Worm (Caenorhabditis elegans) whole organism, L1 larva: ENCODE data around the gene eppl-1.
A peak's percentile ranks its signal among the peaks of the same experiment; 100 is the strongest.

ENCODE experiments used
- C04F5.9 ChIP-seq: sonication (generic microtip); optimal IDR thresholded peaks from 2 replicates; lab custom pipeline; 2016; ENCODE audit warnings: missing genetic modification characterization, missing compliant biosample characterization
- F16B12.6 ChIP-seq: fragments of 150-350 bp; optimal IDR thresholded peaks from 2 replicates; lab custom pipeline; 2014; ENCODE audit warnings: missing biosample characterization, missing genetic modification characterization
- aha-1 ChIP-seq: fragments of 150-350 bp; optimal IDR thresholded peaks from 2 replicates; lab custom pipeline; 2014; ENCODE audit warnings: missing biosample characterization, missing genetic modification characterization
- ama-1 ChIP-seq: fragments of 150-350 bp; optimal IDR thresholded peaks from 2 replicates; lab custom pipeline; 2014
- blmp-1 ChIP-seq: fragments of 150-350 bp; optimal IDR thresholded peaks from 2 replicates; lab custom pipeline; 2014; ENCODE audit warnings: missing biosample characterization, missing genetic modification characterization
- ceh-82 ChIP-seq, 3 experiments: fragments of 150-350 bp in 1 of 3; sonication (generic microtip) in 2 of 3; optimal IDR thresholded peaks; 2 replicates each; lab custom pipeline; 2014 to 2017; ENCODE audit warnings: missing biosample characterization in 3 of 3, missing genetic modification characterization in 3 of 3
- ceh-88 ChIP-seq: fragments of 200-800 bp; sonication (Bioruptor generic); IDR thresholded peaks from 2 replicates; pipeline ENCODE4 v1.3.6; 2022; ENCODE audit warnings: missing genetic modification characterization, missing compliant biosample characterization
- dpl-1 ChIP-seq, 3 experiments: fragments of 150-350 bp in 2 of 3; sonication (generic microtip) in 1 of 3; optimal IDR thresholded peaks; 2 replicates each; lab custom pipeline; 2014 to 2017; ENCODE audit warnings: missing biosample characterization in 3 of 3, missing genetic modification characterization in 3 of 3, missing genetic modification reagents in 3 of 3
- dsc-1 ChIP-seq: sonication (generic microtip); optimal IDR thresholded peaks from 2 replicates; lab custom pipeline; 2016; ENCODE audit warnings: mild to moderate bottlenecking, missing genetic modification characterization, missing compliant biosample characterization
- efl-1 ChIP-seq, 4 experiments: fragments of 150-350 bp; optimal IDR thresholded peaks in 3 of 4; peaks in 1 of 4; 1 replicate in 1 of 4; 2 replicates in 3 of 4; lab custom pipeline; 2014; ENCODE audit warnings: missing biosample characterization in 2 of 4, missing genetic modification characterization in 2 of 4, missing genetic modification reagents in 2 of 4
- egl-13 ChIP-seq: sonication (generic microtip); optimal IDR thresholded peaks from 2 replicates; lab custom pipeline; 2016; ENCODE audit warnings: missing genotype, missing genetic modification reagents, missing genetic modification characterization, missing compliant biosample characterization
- egl-27 ChIP-seq, 2 experiments: fragments of 150-350 bp in 1 of 2; sonication (generic microtip); optimal IDR thresholded peaks; 3 replicates each; lab custom pipeline; 2017 to 2018; ENCODE audit warnings: missing biosample characterization in 2 of 2, missing genetic modification characterization in 2 of 2, missing genetic modification reagents in 2 of 2
- elt-2 ChIP-seq: sonication (generic microtip); optimal IDR thresholded peaks from 2 replicates; lab custom pipeline; 2016; ENCODE audit warnings: missing genetic modification characterization, mild to moderate bottlenecking, inconsistent platforms, missing compliant biosample characterization, missing genetic modification reagents
- fkh-10 ChIP-seq: sonication (generic microtip); optimal IDR thresholded peaks from 2 replicates; lab custom pipeline; 2017; ENCODE audit warnings: missing biosample characterization, missing genetic modification reagents, missing genetic modification characterization
- fkh-4 ChIP-seq: sonication (generic microtip); optimal IDR thresholded peaks from 2 replicates; lab custom pipeline; 2016; ENCODE audit warnings: missing compliant biosample characterization, missing genetic modification characterization, borderline replicate concordance
- fkh-8 ChIP-seq: sonication (generic microtip); optimal IDR thresholded peaks from 2 replicates; lab custom pipeline; 2016; ENCODE audit warnings: mild to moderate bottlenecking, missing genetic modification characterization, missing compliant biosample characterization
- fos-1 ChIP-seq: fragments of 150-350 bp; optimal IDR thresholded peaks from 2 replicates; lab custom pipeline; 2014; ENCODE audit warnings: missing biosample characterization, missing genetic modification characterization
- grh-1 ChIP-seq: fragments of 200-800 bp; sonication (Bioruptor generic); IDR thresholded peaks from 2 replicates; pipeline ENCODE4 v1.3.6; 2022; ENCODE audit warnings: missing genetic modification reagents, missing genetic modification characterization, missing compliant biosample characterization
- hlh-17 ChIP-seq: fragments of 200-800 bp; sonication (Bioruptor generic); optimal IDR thresholded peaks from 2 replicates; lab custom pipeline; 2018; ENCODE audit warnings: missing genetic modification characterization, mild to moderate bottlenecking, missing compliant biosample characterization, moderate library complexity, borderline replicate concordance
- hpl-2 ChIP-seq: fragments of 150-350 bp; optimal IDR thresholded peaks from 2 replicates; lab custom pipeline; 2014; ENCODE audit warnings: missing biosample characterization, missing genetic modification reagents, missing genetic modification characterization
- irx-1 ChIP-seq: sonication (generic microtip); optimal IDR thresholded peaks from 2 replicates; lab custom pipeline; 2016; ENCODE audit warnings: missing genetic modification characterization, missing compliant biosample characterization
- isw-1 ChIP-seq: fragments of 200-800 bp; sonication (Bioruptor generic); IDR thresholded peaks from 2 replicates; pipeline ENCODE4 v1.3.6; 2022; ENCODE audit warnings: missing genetic modification characterization, missing compliant biosample characterization
- jun-1 ChIP-seq: fragments of 150-350 bp; optimal IDR thresholded peaks from 2 replicates; lab custom pipeline; 2014; ENCODE audit warnings: missing biosample characterization, missing genetic modification reagents, missing genetic modification characterization
- lin-14 ChIP-seq: fragments of 200-800 bp; sonication (Bioruptor generic); optimal IDR thresholded peaks from 2 replicates; lab custom pipeline; 2018; ENCODE audit warnings: mild to moderate bottlenecking, missing genetic modification characterization, moderate library complexity, missing compliant biosample characterization
- lin-35 ChIP-seq, 2 experiments: fragments of 150-350 bp; optimal IDR thresholded peaks; 2 replicates each; lab custom pipeline; 2014; ENCODE audit warnings: missing biosample characterization in 2 of 2, missing genetic modification characterization in 2 of 2, missing genetic modification reagents in 2 of 2
- lin-39 ChIP-seq: fragments of 150-350 bp; optimal IDR thresholded peaks from 2 replicates; lab custom pipeline; 2014; ENCODE audit warnings: missing biosample characterization, missing genetic modification reagents, missing genetic modification characterization
- lir-3 ChIP-seq: sonication (generic microtip); optimal IDR thresholded peaks from 2 replicates; lab custom pipeline; 2016; ENCODE audit warnings: mild to moderate bottlenecking, missing genetic modification characterization, moderate library complexity, missing compliant biosample characterization; ENCODE audit not compliant: poor library complexity
- lsy-2 ChIP-seq, 2 experiments: fragments of 150-350 bp; optimal IDR thresholded peaks; 2 replicates each; lab custom pipeline; 2014; ENCODE audit warnings: missing biosample characterization in 2 of 2, missing genetic modification characterization in 2 of 2
- mdl-1 ChIP-seq, 2 experiments: fragments of 150-350 bp; optimal IDR thresholded peaks; 2 replicates each; lab custom pipeline; 2014 to 2017; ENCODE audit warnings: missing biosample characterization in 2 of 2, missing genetic modification characterization in 2 of 2, inconsistent platforms in 1 of 2
- nhr-20 ChIP-seq: sonication (generic microtip); optimal IDR thresholded peaks from 2 replicates; lab custom pipeline; 2016; ENCODE audit warnings: mild to moderate bottlenecking, missing genetic modification characterization, missing compliant biosample characterization
- nhr-237 ChIP-seq: fragments of 150-350 bp; optimal IDR thresholded peaks from 2 replicates; lab custom pipeline; 2014; ENCODE audit warnings: missing biosample characterization, missing genetic modification characterization
- nhr-28 ChIP-seq: fragments of 150-350 bp; optimal IDR thresholded peaks from 2 replicates; lab custom pipeline; 2014; ENCODE audit warnings: missing biosample characterization, missing genetic modification characterization
- nhr-47 ChIP-seq: sonication (generic microtip); optimal IDR thresholded peaks from 2 replicates; lab custom pipeline; 2016; ENCODE audit warnings: mild to moderate bottlenecking, missing genetic modification characterization, moderate library complexity, missing compliant biosample characterization
- nhr-71 ChIP-seq: sonication (generic microtip); optimal IDR thresholded peaks from 2 replicates; lab custom pipeline; 2016; ENCODE audit warnings: mild to moderate bottlenecking, missing genetic modification characterization, moderate library complexity, missing compliant biosample characterization
- nhr-76 ChIP-seq: sonication (generic microtip); optimal IDR thresholded peaks from 2 replicates; lab custom pipeline; 2017; ENCODE audit warnings: missing biosample characterization, missing genetic modification characterization
- nhr-77 ChIP-seq: fragments of 150-350 bp; optimal IDR thresholded peaks from 2 replicates; lab custom pipeline; 2014; ENCODE audit warnings: missing biosample characterization, missing genetic modification characterization
- nhr-85 ChIP-seq: sonication (generic microtip); peaks from one replicate; lab custom pipeline; 2016; ENCODE audit warnings: missing genetic modification characterization, inconsistent platforms, missing compliant biosample characterization
- rnt-1 ChIP-seq: sonication (generic microtip); optimal IDR thresholded peaks from 2 replicates; lab custom pipeline; 2016; ENCODE audit warnings: mild to moderate bottlenecking, missing genetic modification characterization, moderate library complexity, missing compliant biosample characterization
- skn-1 ChIP-seq: fragments of 150-350 bp; optimal IDR thresholded peaks from 2 replicates; lab custom pipeline; 2014; ENCODE audit warnings: missing biosample characterization, missing genetic modification characterization
- snu-23 ChIP-seq: sonication (generic microtip); optimal IDR thresholded peaks from 2 replicates; lab custom pipeline; 2016; ENCODE audit warnings: missing genetic modification characterization, missing compliant biosample characterization
- sox-4 ChIP-seq: sonication (generic microtip); optimal IDR thresholded peaks from 2 replicates; lab custom pipeline; 2016; ENCODE audit warnings: missing genetic modification characterization, missing compliant biosample characterization
- sup-37 ChIP-seq: fragments of 200-800 bp; sonication (Bioruptor generic); optimal IDR thresholded peaks from 2 replicates; lab custom pipeline; 2018; ENCODE audit warnings: mild to moderate bottlenecking, missing genetic modification characterization, missing compliant biosample characterization
- unc-86 ChIP-seq: sonication (generic microtip); optimal IDR thresholded peaks from 2 replicates; lab custom pipeline; 2016; ENCODE audit warnings: missing genetic modification characterization, missing compliant biosample characterization
- xbp-1 ChIP-seq: sonication (generic microtip); optimal IDR thresholded peaks from 2 replicates; lab custom pipeline; 2016; ENCODE audit warnings: missing genetic modification characterization, missing compliant biosample characterization
- zag-1 ChIP-seq: fragments of 150-350 bp; optimal IDR thresholded peaks from 2 replicates; lab custom pipeline; 2014; ENCODE audit warnings: missing biosample characterization, missing genetic modification characterization
- zip-4 ChIP-seq: fragments of 200-800 bp; sonication (Bioruptor generic); optimal IDR thresholded peaks from 2 replicates; lab custom pipeline; 2018; ENCODE audit warnings: mild to moderate bottlenecking, missing genetic modification characterization, moderate library complexity, missing compliant biosample characterization

Gene eppl-1

DNA sequence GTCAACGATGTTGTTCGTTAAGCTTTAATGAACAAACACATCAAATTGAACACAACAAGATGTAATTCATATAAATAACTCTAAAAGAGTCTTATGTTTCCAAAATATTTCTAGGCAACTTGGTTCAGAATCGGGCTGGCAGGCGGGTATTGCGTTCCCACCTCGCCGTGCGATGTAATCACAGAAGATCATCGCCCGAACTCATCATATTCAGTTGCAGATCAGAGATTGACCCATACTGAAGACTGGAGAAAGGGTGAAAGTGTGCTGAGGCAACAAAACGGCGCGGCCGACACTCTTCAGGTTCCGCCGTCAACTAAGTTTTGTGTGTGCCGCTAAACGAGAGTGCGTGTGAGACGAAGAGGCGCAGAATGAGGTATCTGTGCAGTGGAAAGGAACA is 23.1 kb downstream of the eppl-1 start (continued):
- TF ChIP-seq nhr-76 (tag; lab: Kevin White, UChicago) = no peak
- peak; percentile 63 for TF ChIP-seq lin-39
- peak; percentile 69 for TF ChIP-seq unc-86 (tag; lab: Kevin White, UChicago)
- peak; percentile 63 for TF ChIP-seq C04F5.9 (tag; lab: Kevin White, UChicago)
- TF ChIP-seq nhr-20 = peak; percentile 91
- peak; percentile 62 for TF ChIP-seq egl-13 (tag; lab: Kevin White, UChicago)
- TF ChIP-seq fkh-10 = no peak
- peak; percentile 71 for TF ChIP-seq blmp-1 (tag; lab: Kevin White, UChicago)
- peak; percentile 31 for TF ChIP-seq nhr-237 (tag; lab: Kevin White, UChicago)
- TF ChIP-seq fkh-8 (tag; lab: Kevin White, UChicago) = peak; percentile 76
- TF ChIP-seq zip-4 (GFP tag; lab: Kevin White, UChicago) = peak; percentile 78
- peak; percentile 68 for TF ChIP-seq jun-1 (tag; lab: Kevin White, UChicago)
- TF ChIP-seq lsy-2 (tag; optimal IDR thresholded peaks at IDR 0.05; lab: Kevin White, UChicago) = peak; percentile 84 to 87
- peak; percentile 49 for TF ChIP-seq fos-1 (tag; lab: Kevin White, UChicago)
- TF ChIP-seq skn-1 (tag; lab: Kevin White, UChicago) = peak; percentile 49
- TF ChIP-seq ceh-82 (tag; optimal IDR thresholded peaks at IDR 0.05; lab: Kevin White, UChicago) = peak; percentile 71 to 78 (median 71)
- peak in 1 of 2 experiments; percentile 53 for TF ChIP-seq mdl-1 (tag; optimal IDR thresholded peaks at IDR 0.05; lab: Kevin White, UChicago)
- TF ChIP-seq nhr-77 (tag; lab: Kevin White, UChicago) = peak; percentile 65
- peak; percentile 92 for TF ChIP-seq ama-1 (lab: Kevin White, UChicago)
- TF ChIP-seq grh-1 (GFP tag; lab: Robert Waterston, UW) = peak; percentile 87
- peak; percentile 47 to 54 (median 50) for TF ChIP-seq dpl-1 (GFP tag; optimal IDR thresholded peaks at IDR 0.05; lab: Kevin White, UChicago)
- peak; percentile 11 to 54 for TF ChIP-seq egl-27 (tag; optimal IDR thresholded peaks at IDR 0.05; lab: Kevin White, UChicago)
- peak; percentile 56 for TF ChIP-seq lir-3 (tag; lab: Kevin White, UChicago)
- TF ChIP-seq sup-37 (GFP tag; lab: Kevin White, UChicago) = peak; percentile 78
- TF ChIP-seq efl-1 (optimal IDR thresholded peaks at IDR 0.05; lab: Kevin White, UChicago) = peak; percentile 68 to 73
- peak; percentile 52 to 97 for TF ChIP-seq efl-1 (GFP tag; optimal IDR thresholded peaks at IDR 0.05 in 1 of 2; lab: Kevin White, UChicago)
- TF ChIP-seq lin-35 (GFP tag; optimal IDR thresholded peaks at IDR 0.05; lab: Kevin White, UChicago) = peak; percentile 55 to 79
- no peak for TF ChIP-seq zag-1 (tag; lab: Kevin White, UChicago)
- peak; percentile 88 for TF ChIP-seq dsc-1 (tag; lab: Kevin White, UChicago)
- peak; percentile 56 for TF ChIP-seq isw-1

DNA sequence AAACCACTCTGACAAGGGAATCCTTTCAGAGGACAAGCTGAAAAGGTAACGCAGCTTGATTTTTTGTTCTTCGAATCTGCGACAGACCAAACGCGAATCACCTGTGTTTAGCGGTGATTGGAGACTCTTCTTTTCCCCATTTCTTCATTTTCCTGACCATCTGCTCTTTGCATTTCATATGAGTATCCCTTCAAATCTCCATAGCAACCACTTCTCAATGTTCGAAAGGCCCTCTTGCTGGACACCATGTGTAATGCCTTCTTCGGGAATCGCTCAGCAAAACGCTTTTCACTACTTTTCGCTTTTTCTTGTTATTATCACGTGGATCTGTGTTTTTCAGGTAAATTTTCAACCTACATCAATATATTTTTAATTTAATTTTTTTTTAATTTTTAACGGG is 25.0 kb downstream of the eppl-1 start, which contains the start of the genes T26A8.3 and tmem-231:
Gene T26A8.3, minus strand, starts transcription at position 101 of the 400 bp plus-strand sequence.
Gene tmem-231, plus strand, starts transcription at position 249 of the 400 bp plus-strand sequence.
- no peak for TF ChIP-seq xbp-1
- TF ChIP-seq hpl-2 (GFP tag; lab: Kevin White, UChicago) = no peak
- TF ChIP-seq ceh-88 = no peak
- no peak for TF ChIP-seq egl-27 (tag; optimal IDR thresholded peaks at IDR 0.05; lab: Kevin White, UChicago)
- no peak for TF ChIP-seq irx-1 (tag; lab: Kevin White, UChicago)
- TF ChIP-seq aha-1 (tag; lab: Kevin White, UChicago) = no peak
- TF ChIP-seq nhr-28 = no peak
- no peak for TF ChIP-seq elt-2 (tag; lab: Kevin White, UChicago)
- no peak for TF ChIP-seq F16B12.6

DNA sequence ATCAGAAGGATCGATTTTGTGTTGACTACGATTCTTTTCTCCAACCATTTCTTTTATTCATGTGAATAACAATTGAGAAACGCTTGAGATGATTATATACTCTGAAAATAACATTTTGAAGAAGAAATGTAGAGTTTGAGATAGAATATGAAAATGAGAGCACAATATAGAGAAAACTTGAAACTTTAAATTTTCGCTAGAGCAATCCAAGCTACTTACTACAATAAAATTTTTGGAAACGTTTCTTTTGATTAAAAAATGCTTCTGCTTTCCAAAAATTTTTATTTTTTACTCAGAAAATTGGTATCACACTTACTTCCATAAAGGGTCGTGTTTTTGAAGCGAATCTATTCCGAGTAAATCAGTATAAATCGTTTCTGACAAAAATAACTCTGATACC is 30.6 kb downstream of the eppl-1 start, which contains the start of gene M116.5:
Gene M116.5, minus strand, starts transcription at position 101 of the 400 bp plus-strand sequence.
- TF ChIP-seq nhr-47 (tag; lab: Kevin White, UChicago) = no peak
- no peak for TF ChIP-seq nhr-85 (tag; lab: Kevin White, UChicago)
- TF ChIP-seq ceh-88 = no peak
- no peak for TF ChIP-seq mdl-1 (tag; optimal IDR thresholded peaks at IDR 0.05; lab: Kevin White, UChicago)
- no peak for TF ChIP-seq sup-37 (GFP tag; lab: Kevin White, UChicago)
- no peak for TF ChIP-seq nhr-71 (tag; lab: Kevin White, UChicago)
- TF ChIP-seq fkh-4 (tag; lab: Kevin White, UChicago) = no peak
- TF ChIP-seq lin-14 (GFP tag; lab: Kevin White, UChicago) = no peak
- no peak for TF ChIP-seq efl-1 (optimal IDR thresholded peaks at IDR 0.05; lab: Kevin White, UChicago)
- no peak for TF ChIP-seq efl-1 (GFP tag; optimal IDR thresholded peaks at IDR 0.05 in 1 of 2; lab: Kevin White, UChicago)
- TF ChIP-seq sox-4 (tag; lab: Kevin White, UChicago) = no peak
- TF ChIP-seq nhr-237 (tag; lab: Kevin White, UChicago) = no peak
- no peak for TF ChIP-seq rnt-1 (tag; lab: Kevin White, UChicago)
- TF ChIP-seq nhr-20 = no peak
- no peak for TF ChIP-seq hlh-17 (GFP tag; lab: Kevin White, UChicago)
- TF ChIP-seq snu-23 (GFP tag; lab: Kevin White, UChicago) = no peak
- no peak for TF ChIP-seq lin-35 (GFP tag; optimal IDR thresholded peaks at IDR 0.05; lab: Kevin White, UChicago)
- TF ChIP-seq elt-2 (tag; lab: Kevin White, UChicago) = no peak
- no peak for TF ChIP-seq xbp-1
